Fruit fly (Drosophila melanogaster): ENCODE results near the gene fzy.

DNA sequence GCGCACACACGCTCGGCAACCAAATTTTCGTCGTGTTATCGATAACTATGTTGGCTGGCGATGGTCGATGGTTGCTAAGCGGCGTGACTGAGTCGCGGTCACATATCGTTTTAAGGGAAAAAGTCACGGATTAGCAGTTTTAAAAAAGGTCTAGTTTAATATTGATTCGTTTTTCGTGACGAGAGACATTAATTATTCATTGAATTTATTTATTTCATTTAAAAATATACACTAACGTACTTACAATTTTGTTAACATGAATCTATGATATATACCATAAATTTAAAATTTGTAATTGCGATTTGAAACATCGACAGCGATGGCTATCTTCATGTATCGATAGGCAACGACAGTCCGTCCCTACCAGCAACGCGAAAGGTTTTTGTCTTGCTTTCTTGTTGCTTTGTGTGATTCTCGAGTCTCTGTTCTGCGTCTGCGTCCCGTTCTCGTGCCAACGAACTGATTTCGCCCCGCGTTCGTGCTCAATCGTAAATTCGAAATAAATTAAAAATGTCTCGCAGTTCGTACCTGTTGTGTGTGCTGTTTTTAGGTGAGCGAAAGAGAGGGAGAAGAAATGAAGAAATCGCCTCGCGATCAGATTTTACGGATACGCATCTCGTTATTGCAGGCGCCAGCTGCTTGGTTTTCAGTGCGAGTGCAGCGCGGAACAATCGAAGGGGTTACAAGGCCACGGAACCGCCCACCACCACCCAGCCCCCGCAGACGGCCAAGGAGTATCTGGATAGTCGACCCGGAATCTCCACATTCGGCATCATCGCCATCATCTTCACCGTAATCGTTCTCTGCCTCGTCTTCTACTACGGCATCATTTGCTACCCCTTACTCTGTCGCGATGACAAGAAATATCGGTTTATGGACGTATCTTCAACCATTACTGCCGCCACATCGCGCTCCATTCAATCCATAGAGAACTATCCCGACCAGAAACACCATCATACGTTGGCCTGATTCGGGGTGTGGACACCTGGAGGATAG is 42.1 kb downstream of the fzy start, which contains the start of the genes Hyls1, chif and CG4455:
- peak; percentile 1 for TF ChIP-seq fru (GFP tag; optimal IDR thresholded peaks at IDR 0.05)
- TF ChIP-seq Dif (GFP tag; optimal IDR thresholded peaks at IDR 0.05; ENCODE audit: partially characterized antibody) = no peak
- no peak for TF ChIP-seq lola (GFP tag; optimal IDR thresholded peaks at IDR 0.05)
- no peak for TF ChIP-seq dsf (GFP tag; optimal IDR thresholded peaks at IDR 0.05; ENCODE audit: borderline replicate concordance)
- TF ChIP-seq Myc (optimal IDR thresholded peaks at IDR 0.05) = no peak
